Worm (Caenorhabditis elegans) whole organism, L1 larva: ENCODE measurements around the gene F55A11.11.

Experiments
- Y116A8C.19 ChIP-seq: sonication (generic microtip); optimal IDR thresholded peaks from 2 replicates; lab custom pipeline; 2016; ENCODE audit warnings: missing compliant biosample characterization, missing genetic modification characterization, borderline replicate concordance
- efl-1 ChIP-seq, 4 experiments: fragments of 150-350 bp; optimal IDR thresholded peaks in 3 of 4; peaks in 1 of 4; 1 replicate in 1 of 4; 2 replicates in 3 of 4; lab custom pipeline; 2014; ENCODE audit warnings: missing biosample characterization in 2 of 4, missing genetic modification characterization in 2 of 4, missing genetic modification reagents in 2 of 4
- fkh-10 ChIP-seq: sonication (generic microtip); optimal IDR thresholded peaks from 2 replicates; lab custom pipeline; 2017; ENCODE audit warnings: missing biosample characterization, missing genetic modification reagents, missing genetic modification characterization
- lin-15B ChIP-seq: fragments of 150-350 bp; sonication (generic microtip); optimal IDR thresholded peaks from 3 replicates; lab custom pipeline; 2014; ENCODE audit warnings: missing biosample characterization, missing genetic modification characterization
- lin-35 ChIP-seq, 2 experiments: fragments of 150-350 bp; optimal IDR thresholded peaks; 2 replicates each; lab custom pipeline; 2014; ENCODE audit warnings: missing biosample characterization in 2 of 2, missing genetic modification characterization in 2 of 2, missing genetic modification reagents in 2 of 2
- mep-1 ChIP-seq: fragments of 150-350 bp; optimal IDR thresholded peaks from 2 replicates; lab custom pipeline; 2014; ENCODE audit warnings: missing biosample characterization, missing genetic modification characterization
- nhr-20 ChIP-seq: sonication (generic microtip); optimal IDR thresholded peaks from 2 replicates; lab custom pipeline; 2016; ENCODE audit warnings: mild to moderate bottlenecking, missing genetic modification characterization, missing compliant biosample characterization
- nhr-76 ChIP-seq: sonication (generic microtip); optimal IDR thresholded peaks from 2 replicates; lab custom pipeline; 2017; ENCODE audit warnings: missing biosample characterization, missing genetic modification characterization
- sox-4 ChIP-seq: sonication (generic microtip); optimal IDR thresholded peaks from 2 replicates; lab custom pipeline; 2016; ENCODE audit warnings: missing genetic modification characterization, missing compliant biosample characterization
- vab-15 ChIP-seq: sonication (generic microtip); optimal IDR thresholded peaks from 2 replicates; lab custom pipeline; 2017; ENCODE audit warnings: missing genotype, mild to moderate bottlenecking, missing genetic modification characterization, missing compliant biosample characterization

DNA sequence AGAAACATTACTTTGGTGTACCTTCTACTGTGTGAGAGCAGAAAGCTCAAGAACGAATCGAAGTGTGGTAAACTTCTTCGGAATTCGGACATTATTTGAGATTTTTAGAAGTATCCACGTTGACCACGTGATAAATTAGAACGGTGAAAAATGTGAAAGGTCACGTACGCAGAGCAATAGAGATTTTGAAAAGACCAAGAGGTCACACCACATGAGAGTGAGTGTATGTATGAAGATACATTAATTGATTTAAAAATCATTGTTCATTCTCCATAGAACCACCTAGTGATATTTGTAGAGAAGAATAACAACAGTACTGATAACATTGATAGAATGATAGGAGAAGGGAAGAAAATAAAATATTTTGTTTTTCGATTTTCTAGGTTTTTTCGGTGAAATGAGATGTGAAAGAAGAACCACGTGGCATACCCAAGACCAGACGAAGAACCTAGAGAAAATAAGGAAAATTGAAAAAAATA, 39.6 kb downstream of the F55A11.11 start, which contains the start of gene pyc-1:
- no peak for TF ChIP-seq lin-15B
- no peak for TF ChIP-seq nhr-76 (tag; lab: Kevin White, UChicago)
- peak; percentile 74 for TF ChIP-seq mep-1 (tag; lab: Kevin White, UChicago)
- no peak for TF ChIP-seq vab-15 (tag; lab: Kevin White, UChicago)
- peak; percentile 73 for TF ChIP-seq nhr-20
- no peak for TF ChIP-seq fkh-10 (GFP tag; lab: Kevin White, UChicago)
- peak in 1 of 2 experiments; percentile 1 for TF ChIP-seq efl-1 (optimal IDR thresholded peaks at IDR 0.05; lab: Kevin White, UChicago)
- TF ChIP-seq efl-1 (GFP tag; optimal IDR thresholded peaks at IDR 0.05 in 1 of 2; lab: Kevin White, UChicago), result no peak
- TF ChIP-seq lin-35 (GFP tag; optimal IDR thresholded peaks at IDR 0.05; lab: Kevin White, UChicago), result peak in 1 of 2 experiments; percentile 72
- no peak for TF ChIP-seq sox-4 (tag; lab: Kevin White, UChicago)
- TF ChIP-seq Y116A8C.19, result no peak
